Fruit fly (Drosophila melanogaster): ENCODE results near the gene Mi-2.

The Mi-2 gene

dm6 chr3L:19922833-19923745, 13.1 kb upstream of the Mi-2 start, which contains the start of gene Pfdn6 (continued):
- TF ChIP-seq CG16813 (GFP tag; IDR thresholded peaks at IDR 0.05; ENCODE audit: partially characterized antibody): peak; percentile 64
- TF ChIP-seq Doc2 (GFP tag; IDR thresholded peaks at IDR 0.05): peak; percentile 61; the same call in 1 of the 2 replicates
- peak; percentile 55 for TF ChIP-seq Six4 (GFP tag; optimal IDR thresholded peaks at IDR 0.05)
- TF ChIP-seq CG2116 (GFP tag; optimal IDR thresholded peaks at IDR 0.05): peak; percentile 61
- peak; percentile 60 for TF ChIP-seq fd3F (GFP tag; optimal IDR thresholded peaks at IDR 0.05)
- TF ChIP-seq CG17912 (GFP tag; optimal IDR thresholded peaks at IDR 0.05): peak; percentile 7
- TF ChIP-seq Nf-YB (GFP tag; optimal IDR thresholded peaks at IDR 0.05): peak; percentile 33
- peak; percentile 47 for TF ChIP-seq Fer1 (GFP tag; optimal IDR thresholded peaks at IDR 0.05)
- peak; percentile 88 for TF ChIP-seq slbo (GFP tag; IDR thresholded peaks at IDR 0.05)
- TF ChIP-seq HHEX (GFP tag; optimal IDR thresholded peaks at IDR 0.05): peak; percentile 63
- peak in 1 of 3 experiments; percentile 85 for TF ChIP-seq lola (GFP tag; optimal IDR thresholded peaks at IDR 0.05)
- TF ChIP-seq CG18476 (GFP tag; optimal IDR thresholded peaks at IDR 0.05): peak; percentile 79
- peak; percentile 67 for TF ChIP-seq CG7372 (GFP tag; IDR thresholded peaks at IDR 0.05)
- no peak for TF ChIP-seq CG17612 (GFP tag; IDR thresholded peaks at IDR 0.05)
- TF ChIP-seq zen2 (GFP tag; IDR thresholded peaks at IDR 0.05; ENCODE audit: partially characterized antibody): no peak; the same call in 2 of the 3 replicates
- peak; percentile 66 for TF ChIP-seq CG9437 (GFP tag; optimal IDR thresholded peaks at IDR 0.05)
- TF ChIP-seq CG18599 (GFP tag; optimal IDR thresholded peaks at IDR 0.05): no peak
- TF ChIP-seq Hmr (GFP tag; optimal IDR thresholded peaks at IDR 0.05): peak; percentile 75
- TF ChIP-seq Eip74EF (GFP tag; optimal IDR thresholded peaks at IDR 0.05): no peak
- peak; percentile 45 to 77 for TF ChIP-seq Hr51 (GFP tag; optimal IDR thresholded peaks at IDR 0.05)
- peak; percentile 80 for TF ChIP-seq lilli (GFP tag; optimal IDR thresholded peaks at IDR 0.05)
- peak; percentile 70; the same call in 1 of the 3 replicates for TF ChIP-seq CG6791 (GFP tag; IDR thresholded peaks at IDR 0.05; ENCODE audit: partially characterized antibody)
- peak; percentile 92 for TF ChIP-seq CG18764 (GFP tag; optimal IDR thresholded peaks at IDR 0.05)
- peak; percentile 12 for TF ChIP-seq run (tag; optimal IDR thresholded peaks at IDR 0.05)
- no peak for TF ChIP-seq tap (tag; optimal IDR thresholded peaks at IDR 0.05)
- no peak for TF ChIP-seq Vsx1 (GFP tag; optimal IDR thresholded peaks at IDR 0.05)
- peak; percentile 76 for TF ChIP-seq nerfin-2 (GFP tag; IDR thresholded peaks at IDR 0.05; ENCODE audit: partially characterized antibody)
- peak; percentile 35; the same call in 1 of the 2 replicates for TF ChIP-seq Taf1 (GFP tag; IDR thresholded peaks at IDR 0.05)
- peak; percentile 80 for TF ChIP-seq CG12391 (tag; optimal IDR thresholded peaks at IDR 0.05)
- TF ChIP-seq CG12942 (GFP tag; optimal IDR thresholded peaks at IDR 0.05): peak; percentile 63
- peak; percentile 63; the same call in 1 of the 2 replicates for TF ChIP-seq amos (GFP tag; IDR thresholded peaks at IDR 0.05; ENCODE audit: partially characterized antibody)
- no peak for TF ChIP-seq CG8359 (GFP tag; optimal IDR thresholded peaks at IDR 0.05; ENCODE audit: borderline replicate concordance)
- TF ChIP-seq so (GFP tag; IDR thresholded peaks at IDR 0.05): peak; percentile 72; the same call in 1 of the 3 replicates
- peak; percentile 52 for TF ChIP-seq eyg (GFP tag; optimal IDR thresholded peaks at IDR 0.05)
- TF ChIP-seq MBD-R2 (GFP tag; IDR thresholded peaks at IDR 0.05): peak; percentile 73
- no peak for TF ChIP-seq pros (GFP tag; optimal IDR thresholded peaks at IDR 0.05)
- peak; percentile 34 for TF ChIP-seq CG4328 (GFP tag; optimal IDR thresholded peaks at IDR 0.05)
- TF ChIP-seq bigmax (GFP tag; optimal IDR thresholded peaks at IDR 0.05): no peak
- TF ChIP-seq Gug (GFP tag; IDR thresholded peaks at IDR 0.05): no peak
- peak; percentile 59 for TF ChIP-seq CG10654 (GFP tag; optimal IDR thresholded peaks at IDR 0.05)
- TF ChIP-seq CG13287 (GFP tag; IDR thresholded peaks at IDR 0.05; ENCODE audit: partially characterized antibody): peak; percentile 76
- TF ChIP-seq Awh (GFP tag; IDR thresholded peaks at IDR 0.05): peak; percentile 64; the same call in 1 of the 2 replicates
- TF ChIP-seq luna (GFP tag; optimal IDR thresholded peaks at IDR 0.05): no peak
- TF ChIP-seq CG6689 (GFP tag; IDR thresholded peaks at IDR 0.05): peak; percentile 75
- TF ChIP-seq z (GFP tag; IDR thresholded peaks at IDR 0.05): no peak
- peak; percentile 6 for TF ChIP-seq CG10431 (GFP tag; optimal IDR thresholded peaks at IDR 0.05)

All from whole organism, embryonic.